Worm (Caenorhabditis elegans): Measurements from ENCODE around the gene abts-2.

The abts-2 gene

ce11 chrX:11603234-11604108 is 18.0 kb downstream of the abts-2 start:
- TF ChIP-seq ztf-23 (GFP tag; IDR thresholded peaks at IDR 0.05) = peak; percentile 29; the same call in 1 of the 2 replicates
- no peak for TF ChIP-seq ref-1 (GFP tag; conservative IDR thresholded peaks at IDR 0.05)
- no peak for TF ChIP-seq klf-2 (GFP tag; conservative IDR thresholded peaks at IDR 0.05)
- TF ChIP-seq med-1 (GFP tag; optimal IDR thresholded peaks at IDR 0.05; ENCODE audit: insufficient read depth) = no peak

- TF ChIP-seq cog-1 (tag; optimal IDR thresholded peaks at IDR 0.05) (no peak), flt-1 (GFP tag; IDR thresholded peaks at IDR 0.05) (no peak), tab-1 (GFP tag; IDR thresholded peaks at IDR 0.05) (no peak), klf-2 (GFP tag; conservative IDR thresholded peaks at IDR 0.05) (no peak), ref-1 (GFP tag; conservative IDR thresholded peaks at IDR 0.05) (no peak), med-1 (GFP tag; optimal IDR thresholded peaks at IDR 0.05; ENCODE audit: insufficient read depth) (no peak), T22C8.4 (GFP tag; IDR thresholded peaks at IDR 0.05) (no peak), ztf-23 (GFP tag; IDR thresholded peaks at IDR 0.05) (no peak), ztf-29 (GFP tag; IDR thresholded peaks at IDR 0.05) (no peak)
Measured at ce11 chrX:11605214-11605765, 19.8 kb downstream of the abts-2 start, which contains the start of gene ftt-2. Gene ftt-2, minus strand, starts transcription at chrX:11605419.

- TF ChIP-seq tab-1 (GFP tag; IDR thresholded peaks at IDR 0.05) (peak; percentile 54; the same call in 1 of the 2 replicates), cog-1 (tag; optimal IDR thresholded peaks at IDR 0.05) (peak; percentile 100), med-1 (GFP tag; optimal IDR thresholded peaks at IDR 0.05; ENCODE audit: insufficient read depth) (peak; percentile 86), T22C8.4 (GFP tag; IDR thresholded peaks at IDR 0.05) (peak; percentile 50; the same call in 1 of the 2 replicates), ztf-29 (GFP tag; IDR thresholded peaks at IDR 0.05) (peak; percentile 95), ref-1 (GFP tag; conservative IDR thresholded peaks at IDR 0.05) (no peak), klf-2 (GFP tag; conservative IDR thresholded peaks at IDR 0.05) (peak; percentile 80), ztf-23 (GFP tag; IDR thresholded peaks at IDR 0.05) (peak; percentile 88), flt-1 (GFP tag; IDR thresholded peaks at IDR 0.05) (peak; percentile 95)
Measured at ce11 chrX:11605766-11606490, 20.5 kb downstream of the abts-2 start.

ce11 chrX:11606815-11607499 is 21.5 kb downstream of the abts-2 start:
- no peak for TF ChIP-seq flt-1 (GFP tag; IDR thresholded peaks at IDR 0.05)
- TF ChIP-seq ztf-23 (GFP tag; IDR thresholded peaks at IDR 0.05) = no peak
- no peak for TF ChIP-seq ztf-29 (GFP tag; IDR thresholded peaks at IDR 0.05)
- no peak for TF ChIP-seq ref-1 (GFP tag; conservative IDR thresholded peaks at IDR 0.05)
- TF ChIP-seq klf-2 (GFP tag; conservative IDR thresholded peaks at IDR 0.05) = no peak
- no peak for TF ChIP-seq T22C8.4 (GFP tag; IDR thresholded peaks at IDR 0.05)
- no peak for TF ChIP-seq tab-1 (GFP tag; IDR thresholded peaks at IDR 0.05)
- TF ChIP-seq med-1 (GFP tag; optimal IDR thresholded peaks at IDR 0.05; ENCODE audit: insufficient read depth) = no peak
- TF ChIP-seq cog-1 (tag; optimal IDR thresholded peaks at IDR 0.05) = no peak

- TF ChIP-seq tab-1 (GFP tag; IDR thresholded peaks at IDR 0.05) = no peak
- TF ChIP-seq cog-1 (tag; optimal IDR thresholded peaks at IDR 0.05) = peak; percentile 8
Measured at ce11 chrX:11607500-11607823, 22.0 kb downstream of the abts-2 start.

ce11 chrX:11608110-11608759 is 22.8 kb downstream of the abts-2 start:
- TF ChIP-seq flt-1 (GFP tag; IDR thresholded peaks at IDR 0.05) = no peak
- TF ChIP-seq T22C8.4 (GFP tag; IDR thresholded peaks at IDR 0.05) = no peak
- TF ChIP-seq med-1 (GFP tag; optimal IDR thresholded peaks at IDR 0.05; ENCODE audit: insufficient read depth) = no peak
- TF ChIP-seq ztf-29 (GFP tag; IDR thresholded peaks at IDR 0.05) = no peak
- no peak for TF ChIP-seq ref-1 (GFP tag; conservative IDR thresholded peaks at IDR 0.05)
- no peak for TF ChIP-seq tab-1 (GFP tag; IDR thresholded peaks at IDR 0.05)
- no peak for TF ChIP-seq cog-1 (tag; optimal IDR thresholded peaks at IDR 0.05)

- TF ChIP-seq flt-1 (GFP tag; IDR thresholded peaks at IDR 0.05) = no peak
- TF ChIP-seq ztf-29 (GFP tag; IDR thresholded peaks at IDR 0.05) = no peak
- no peak for TF ChIP-seq ref-1 (GFP tag; conservative IDR thresholded peaks at IDR 0.05)
Measured at ce11 chrX:11617387-11617786, 31.9 kb downstream of the abts-2 start, which contains the start of gene F52D10.4. Gene F52D10.4, plus strand, starts transcription at chrX:11617470.

ce11 chrX:11621997-11622396 is 36.5 kb downstream of the abts-2 start, which contains the start of gene sto-3:
Gene sto-3, minus strand, starts transcription at chrX:11622097.
- TF ChIP-seq ref-1 (GFP tag; conservative IDR thresholded peaks at IDR 0.05) (no peak), med-1 (GFP tag; optimal IDR thresholded peaks at IDR 0.05; ENCODE audit: insufficient read depth) (no peak), klf-2 (GFP tag; conservative IDR thresholded peaks at IDR 0.05) (no peak), tab-1 (GFP tag; IDR thresholded peaks at IDR 0.05) (no peak)

ce11 chrX:11623442-11623841 is 38.0 kb downstream of the abts-2 start:
- no peak for TF ChIP-seq ztf-23 (GFP tag; IDR thresholded peaks at IDR 0.05)
- no peak for TF ChIP-seq med-1 (GFP tag; optimal IDR thresholded peaks at IDR 0.05; ENCODE audit: insufficient read depth)
- no peak for TF ChIP-seq flt-1 (GFP tag; IDR thresholded peaks at IDR 0.05)
- no peak for TF ChIP-seq ztf-29 (GFP tag; IDR thresholded peaks at IDR 0.05)
- TF ChIP-seq ref-1 (GFP tag; conservative IDR thresholded peaks at IDR 0.05) = no peak
- no peak for TF ChIP-seq klf-2 (GFP tag; conservative IDR thresholded peaks at IDR 0.05)
- no peak for TF ChIP-seq cog-1 (tag; optimal IDR thresholded peaks at IDR 0.05)
- no peak for TF ChIP-seq tab-1 (GFP tag; IDR thresholded peaks at IDR 0.05)
- TF ChIP-seq T22C8.4 (GFP tag; IDR thresholded peaks at IDR 0.05) = no peak
